Fruit fly (Drosophila melanogaster) whole organism, prepupa: ENCODE measurements around the gene CG46281.

Source experiments
- Blimp-1 ChIP-seq: fragments of 200-800 bp; sonication (Bioruptor generic); optimal IDR thresholded peaks from 3 replicates; lab custom pipeline; 2017; ENCODE audit warnings: missing biosample characterization, missing genetic modification characterization, mild to moderate bottlenecking, moderate library complexity, missing genetic modification reagents
- CG10631 ChIP-seq: fragments of 200-800 bp; sonication (Bioruptor generic); optimal IDR thresholded peaks from 2 replicates; lab custom pipeline; 2016; ENCODE audit warnings: missing biosample characterization, missing genetic modification characterization
- CG10669 ChIP-seq: fragments of 200-800 bp; sonication (Bioruptor generic); optimal IDR thresholded peaks from 3 replicates; lab custom pipeline; 2018; ENCODE audit warnings: missing biosample characterization, mild to moderate bottlenecking, missing genetic modification characterization, moderate library complexity
- CG11294 ChIP-seq: fragments of 200-800 bp; sonication (Bioruptor generic); IDR thresholded peaks from 2 replicates; pipeline ENCODE4 v1.3.6; 2022; ENCODE audit warnings: missing biosample characterization, missing genetic modification characterization
- CG11902 ChIP-seq: fragments of 200-800 bp; sonication (Bioruptor generic); optimal IDR thresholded peaks from 3 replicates; lab custom pipeline; 2016; ENCODE audit warnings: missing biosample characterization, missing genetic modification characterization
- CG15336 ChIP-seq: fragments of 200-800 bp; sonication (Bioruptor generic); IDR thresholded peaks from 2 replicates; pipeline ENCODE4 v1.3.6; 2022; ENCODE audit warnings: missing biosample characterization, missing genetic modification characterization
- CG1621 ChIP-seq: fragments of 200-800 bp; sonication (Bioruptor generic); optimal IDR thresholded peaks from 3 replicates; lab custom pipeline; 2018; ENCODE audit warnings: missing biosample characterization, mild to moderate bottlenecking, missing genetic modification characterization
- CG16779 ChIP-seq: fragments of 200-800 bp; sonication (Bioruptor generic); optimal IDR thresholded peaks from 3 replicates; lab custom pipeline; 2017; ENCODE audit warnings: missing biosample characterization, mild to moderate bottlenecking, missing genetic modification characterization
- CG32006 ChIP-seq: fragments of 200-800 bp; sonication (Bioruptor generic); optimal IDR thresholded peaks from 3 replicates; lab custom pipeline; 2017; ENCODE audit warnings: missing biosample characterization, mild to moderate bottlenecking, missing genetic modification characterization
- CG3919 ChIP-seq: fragments of 200-800 bp; sonication (Bioruptor generic); optimal IDR thresholded peaks from 3 replicates; lab custom pipeline; 2016; ENCODE audit warnings: missing biosample characterization, missing genetic modification characterization
- CG6163 ChIP-seq: fragments of 200-800 bp; sonication (Bioruptor generic); IDR thresholded peaks from 3 replicates; pipeline ENCODE4 v1.3.6; 2022; ENCODE audit warnings: missing biosample characterization, missing genetic modification characterization
- CG6276 ChIP-seq: fragments of 200-800 bp; sonication (Bioruptor generic); optimal IDR thresholded peaks from 2 replicates; lab custom pipeline; 2017; ENCODE audit warnings: missing biosample characterization, mild to moderate bottlenecking, missing genetic modification characterization
- CG6792 ChIP-seq: fragments of 200-800 bp; sonication (Bioruptor generic); optimal IDR thresholded peaks from 3 replicates; lab custom pipeline; 2016; ENCODE audit warnings: missing biosample characterization, missing genetic modification characterization
- CG6808 ChIP-seq: fragments of 200-800 bp; sonication (Bioruptor generic); optimal IDR thresholded peaks from 3 replicates; lab custom pipeline; 2017; ENCODE audit warnings: missing biosample characterization, missing genetic modification characterization, mild to moderate bottlenecking, moderate library complexity, missing genetic modification reagents
- CG8119 ChIP-seq: fragments of 200-800 bp; sonication (Bioruptor generic); IDR thresholded peaks from 3 replicates; pipeline ENCODE4 v1.3.6; 2022; ENCODE audit warnings: missing biosample characterization, missing genetic modification characterization
- CG8319 ChIP-seq: fragments of 200-800 bp; sonication (Bioruptor generic); optimal IDR thresholded peaks from 3 replicates; lab custom pipeline; 2016; ENCODE audit warnings: missing biosample characterization, missing genetic modification characterization
- CG8632 ChIP-seq: fragments of 200-800 bp; sonication (Bioruptor generic); optimal IDR thresholded peaks from 3 replicates; lab custom pipeline; 2016; ENCODE audit warnings: missing biosample characterization, missing genetic modification characterization
- Eip78C ChIP-seq: fragments of 200-800 bp; sonication (Bioruptor generic); peaks from one replicate; lab custom pipeline; 2016; ENCODE audit warnings: missing biosample characterization, missing genetic modification characterization
- Eip93F ChIP-seq: fragments of 200-800 bp; sonication (Bioruptor generic); optimal IDR thresholded peaks from 2 replicates; lab custom pipeline; 2016; ENCODE audit warnings: missing biosample characterization, mild to moderate bottlenecking, missing genetic modification characterization
- Ets21C ChIP-seq: fragments of 200-800 bp; sonication (Bioruptor generic); optimal IDR thresholded peaks from 3 replicates; lab custom pipeline; 2016; ENCODE audit warnings: missing biosample characterization, missing genetic modification characterization
- Hr39 ChIP-seq: fragments of 200-800 bp; sonication (Bioruptor generic); optimal IDR thresholded peaks from 2 replicates; lab custom pipeline; 2016; ENCODE audit warnings: missing biosample characterization, missing genetic modification characterization
- Hr4 ChIP-seq: fragments of 200-800 bp; sonication (Bioruptor generic); optimal IDR thresholded peaks from 3 replicates; lab custom pipeline; 2016; ENCODE audit warnings: missing biosample characterization, missing genetic modification characterization
- Smox ChIP-seq: fragments of 200-800 bp; sonication (Bioruptor generic); optimal IDR thresholded peaks from 3 replicates; lab custom pipeline; 2016; ENCODE audit warnings: missing biosample characterization, missing genetic modification characterization
- Sox102F ChIP-seq: fragments of 200-800 bp; sonication (Bioruptor generic); optimal IDR thresholded peaks from 2 replicates; lab custom pipeline; 2016; ENCODE audit warnings: missing biosample characterization, mild to moderate bottlenecking, missing genetic modification characterization
- Sox14 ChIP-seq: fragments of 200-800 bp; sonication (Bioruptor generic); optimal IDR thresholded peaks from 3 replicates; lab custom pipeline; 2016; ENCODE audit warnings: missing biosample characterization, missing genetic modification characterization
- acj6 ChIP-seq: fragments of 200-800 bp; sonication (Bioruptor generic); optimal IDR thresholded peaks from 3 replicates; lab custom pipeline; 2016; ENCODE audit warnings: missing biosample characterization, missing genetic modification characterization
- eg ChIP-seq: fragments of 200-800 bp; sonication (Bioruptor generic); IDR thresholded peaks from 3 replicates; pipeline ENCODE4 v1.3.6; 2022; ENCODE audit warnings: missing biosample characterization, missing genetic modification characterization
- esn ChIP-seq: fragments of 200-800 bp; sonication (Bioruptor generic); optimal IDR thresholded peaks from 2 replicates; lab custom pipeline; 2016; ENCODE audit warnings: missing biosample characterization, mild to moderate bottlenecking, missing genetic modification characterization, moderate library complexity
- fd59A ChIP-seq: fragments of 200-800 bp; sonication (Bioruptor generic); optimal IDR thresholded peaks from 2 replicates; lab custom pipeline; 2017; ENCODE audit warnings: missing biosample characterization, mild to moderate bottlenecking, missing genetic modification characterization, missing genetic modification reagents
- fd85E ChIP-seq: fragments of 200-800 bp; sonication (Bioruptor generic); optimal IDR thresholded peaks from 3 replicates; lab custom pipeline; 2016; ENCODE audit warnings: missing biosample characterization, missing genetic modification characterization
- fkh ChIP-seq: fragments of 200-800 bp; sonication (Bioruptor generic); optimal IDR thresholded peaks from 3 replicates; lab custom pipeline; 2017; ENCODE audit warnings: missing biosample characterization, mild to moderate bottlenecking, missing genetic modification characterization, moderate library complexity
- lz ChIP-seq: fragments of 200-800 bp; sonication (Bioruptor generic); optimal IDR thresholded peaks from 3 replicates; lab custom pipeline; 2016; ENCODE audit warnings: missing biosample characterization, missing genetic modification characterization
- spab ChIP-seq: fragments of 200-800 bp; sonication (Bioruptor generic); optimal IDR thresholded peaks from 2 replicates; lab custom pipeline; 2017; ENCODE audit warnings: missing biosample characterization, mild to moderate bottlenecking, missing genetic modification characterization, missing genetic modification reagents
- ss ChIP-seq, 2 experiments: fragments of 200-800 bp; sonication (Bioruptor generic); optimal IDR thresholded peaks; 2 replicates in 1 of 2; 3 replicates in 1 of 2; lab custom pipeline; 2017 to 2018; ENCODE audit warnings: mild to moderate bottlenecking in 2 of 2, missing biosample characterization in 2 of 2, missing genetic modification characterization in 2 of 2, moderate library complexity in 1 of 2
- topi ChIP-seq: fragments of 200-800 bp; sonication (Bioruptor generic); optimal IDR thresholded peaks from 3 replicates; lab custom pipeline; 2016; ENCODE audit warnings: missing biosample characterization, missing genetic modification characterization
- vri ChIP-seq: fragments of 200-800 bp; sonication (Bioruptor generic); optimal IDR thresholded peaks from 3 replicates; lab custom pipeline; 2016; ENCODE audit warnings: missing biosample characterization, mild to moderate bottlenecking, missing genetic modification characterization

The CG46281 gene

dm6 chr3R:13075728-13076127 is 45.6 kb upstream of the CG46281 start:
- TF ChIP-seq Hr39 (GFP tag; lab: Kevin White, UChicago) (no peak), Sox14 (GFP tag; lab: Kevin White, UChicago) (no peak), Hr4 (GFP tag; lab: Kevin White, UChicago) (no peak), CG8632 (GFP tag; lab: Kevin White, UChicago) (no peak), lz (GFP tag; lab: Kevin White, UChicago) (no peak), CG10631 (GFP tag; lab: Kevin White, UChicago) (no peak), CG16779 (tag; lab: Kevin White, UChicago) (no peak), spab (GFP tag; lab: Kevin White, UChicago) (no peak), fd59A (GFP tag; lab: Kevin White, UChicago) (no peak), fd85E (GFP tag; lab: Kevin White, UChicago) (no peak), CG3919 (GFP tag; lab: Kevin White, UChicago) (no peak), acj6 (GFP tag; lab: Kevin White, UChicago) (no peak), esn (GFP tag; lab: Kevin White, UChicago) (no peak), CG11902 (no peak), CG8319 (GFP tag; lab: Kevin White, UChicago) (no peak), CG1621 (tag; lab: Kevin White, UChicago) (no peak), Smox (GFP tag; lab: Kevin White, UChicago) (no peak), vri (no peak)

dm6 chr3R:13074588-13074987 is 44.5 kb upstream of the CG46281 start:
- TF ChIP-seq CG6276 (no peak), CG10669 (GFP tag; lab: Kevin White, UChicago) (no peak), Sox14 (GFP tag; lab: Kevin White, UChicago) (no peak), CG11902 (no peak), Hr4 (GFP tag; lab: Kevin White, UChicago) (no peak), CG6163 (no peak)

dm6 chr3R:13073174-13073573 is 43.1 kb upstream of the CG46281 start:
- TF ChIP-seq CG8319 (GFP tag; lab: Kevin White, UChicago) (no peak), Eip78C (GFP tag; lab: Kevin White, UChicago) (peak; percentile 3), ss (GFP tag; optimal IDR thresholded peaks at IDR 0.05; lab: Kevin White, UChicago) (no peak)

- TF ChIP-seq Sox102F (GFP tag; lab: Kevin White, UChicago), result no peak
- TF ChIP-seq Eip93F (GFP tag; lab: Kevin White, UChicago), result no peak
- no peak for TF ChIP-seq acj6 (GFP tag; lab: Kevin White, UChicago)
- TF ChIP-seq CG11294 (GFP tag; lab: Robert Waterston, UW), result no peak
- TF ChIP-seq Blimp-1 (GFP tag; lab: Kevin White, UChicago), result no peak
- no peak for TF ChIP-seq eg (GFP tag; lab: Robert Waterston, UW)
- TF ChIP-seq CG16779 (tag; lab: Kevin White, UChicago), result no peak
- no peak for TF ChIP-seq CG8319 (GFP tag; lab: Kevin White, UChicago)
- no peak for TF ChIP-seq CG6792 (GFP tag; lab: Kevin White, UChicago)
- no peak for TF ChIP-seq topi (GFP tag; lab: Kevin White, UChicago)
- no peak for TF ChIP-seq Smox (GFP tag; lab: Kevin White, UChicago)
- TF ChIP-seq CG10631 (GFP tag; lab: Kevin White, UChicago), result no peak
- TF ChIP-seq Sox14 (GFP tag; lab: Kevin White, UChicago), result no peak
- no peak for TF ChIP-seq CG11902
- TF ChIP-seq CG8632 (GFP tag; lab: Kevin White, UChicago), result no peak
- TF ChIP-seq fkh (GFP tag; lab: Kevin White, UChicago), result no peak
- TF ChIP-seq Hr4 (GFP tag; lab: Kevin White, UChicago), result no peak
Measured at dm6 chr3R:13072052-13072451, 41.9 kb upstream of the CG46281 start.

- TF ChIP-seq CG32006 (GFP tag; lab: Kevin White, UChicago) (no peak), fd85E (GFP tag; lab: Kevin White, UChicago) (no peak), topi (GFP tag; lab: Kevin White, UChicago) (no peak), CG15336 (GFP tag; lab: Robert Waterston, UW) (no peak), CG6276 (no peak), CG8119 (GFP tag; lab: Robert Waterston, UW) (no peak), CG11294 (GFP tag; lab: Robert Waterston, UW) (no peak), eg (GFP tag; lab: Robert Waterston, UW) (no peak), Ets21C (GFP tag; lab: Kevin White, UChicago) (no peak), CG6808 (GFP tag; lab: Kevin White, UChicago) (no peak), ss (GFP tag; optimal IDR thresholded peaks at IDR 0.05; lab: Kevin White, UChicago) (no peak)
Measured at dm6 chr3R:13070011-13070619, 40.0 kb upstream of the CG46281 start.
